Worm (Caenorhabditis elegans) whole organism, L2 larva: ENCODE results near the gene dnj-3.

Source experiments
- C34F6.9 ChIP-seq: fragments of 150-350 bp; optimal IDR thresholded peaks from 2 replicates; lab custom pipeline; 2014; ENCODE audit warnings: missing biosample characterization, missing genetic modification characterization
- F13H6.1 ChIP-seq: sonication (generic microtip); optimal IDR thresholded peaks from 2 replicates; lab custom pipeline; 2016; ENCODE audit warnings: missing genetic modification characterization, missing compliant biosample characterization
- R02D3.7 ChIP-seq: fragments of 150-350 bp; optimal IDR thresholded peaks from 2 replicates; lab custom pipeline; 2014; ENCODE audit warnings: missing biosample characterization, missing genetic modification characterization
- Y55F3AM.14 ChIP-seq: fragments of 200-800 bp; sonication (Bioruptor generic); optimal IDR thresholded peaks from 2 replicates; lab custom pipeline; 2018; ENCODE audit warnings: mild to moderate bottlenecking, missing genetic modification characterization, missing compliant biosample characterization
- ZK546.5 ChIP-seq: sonication (generic microtip); optimal IDR thresholded peaks from 2 replicates; lab custom pipeline; 2017; ENCODE audit warnings: missing biosample characterization, missing genetic modification characterization
- alr-1 ChIP-seq: fragments of 150-350 bp; optimal IDR thresholded peaks from 2 replicates; lab custom pipeline; 2014; ENCODE audit warnings: missing biosample characterization, missing genetic modification characterization
- aly-2 ChIP-seq: fragments of 150-350 bp; optimal IDR thresholded peaks from 2 replicates; lab custom pipeline; 2014; ENCODE audit warnings: missing biosample characterization, missing genetic modification characterization
- ama-1 ChIP-seq: fragments of 150-350 bp; optimal IDR thresholded peaks from 2 replicates; lab custom pipeline; 2018; ENCODE audit warnings: inconsistent platforms
- blmp-1 ChIP-seq: sonication (generic microtip); optimal IDR thresholded peaks from 2 replicates; lab custom pipeline; 2017; ENCODE audit warnings: missing genetic modification characterization, mild to moderate bottlenecking, missing compliant biosample characterization, antibody characterized with exemption, moderate library complexity; ENCODE audit not compliant: insufficient read depth
- ceh-16 ChIP-seq: fragments of 150-350 bp; optimal IDR thresholded peaks from 2 replicates; lab custom pipeline; 2014; ENCODE audit warnings: missing biosample characterization, missing genetic modification characterization
- ceh-82 ChIP-seq: fragments of 150-350 bp; optimal IDR thresholded peaks from 2 replicates; lab custom pipeline; 2014; ENCODE audit warnings: missing biosample characterization, missing genetic modification characterization
- crh-2 ChIP-seq: sonication (generic microtip); optimal IDR thresholded peaks from 2 replicates; lab custom pipeline; 2017; ENCODE audit warnings: missing biosample characterization, missing genetic modification characterization
- egl-27 ChIP-seq: sonication (generic microtip); optimal IDR thresholded peaks from 3 replicates; lab custom pipeline; 2017; ENCODE audit warnings: missing biosample characterization, missing genetic modification reagents, missing genetic modification characterization
- elt-1 ChIP-seq: fragments of 150-350 bp; optimal IDR thresholded peaks from 2 replicates; lab custom pipeline; 2014; ENCODE audit warnings: missing biosample characterization, missing genetic modification characterization
- fos-1 ChIP-seq: fragments of 150-350 bp; optimal IDR thresholded peaks from 2 replicates; lab custom pipeline; 2014; ENCODE audit warnings: missing biosample characterization, missing genetic modification characterization
- gmeb-1 ChIP-seq: fragments of 150-350 bp; optimal IDR thresholded peaks from 2 replicates; lab custom pipeline; 2014; ENCODE audit warnings: missing biosample characterization, missing genetic modification characterization
- lin-11 ChIP-seq: fragments of 150-350 bp; sonication (generic microtip); optimal IDR thresholded peaks from 2 replicates; lab custom pipeline; 2014; ENCODE audit warnings: missing biosample characterization, missing genetic modification characterization, inconsistent platforms, mixed read lengths
- lin-13 ChIP-seq: fragments of 150-350 bp; optimal IDR thresholded peaks from 2 replicates; lab custom pipeline; 2014; ENCODE audit warnings: missing biosample characterization, missing genetic modification reagents, missing genetic modification characterization
- lin-39 ChIP-seq: fragments of 150-350 bp; optimal IDR thresholded peaks from 2 replicates; lab custom pipeline; 2014; ENCODE audit warnings: missing biosample characterization, missing genetic modification reagents, missing genetic modification characterization
- lsy-2 ChIP-seq, 2 experiments: fragments of 150-350 bp in 1 of 2; sonication (generic microtip) in 1 of 2; optimal IDR thresholded peaks; 2 replicates each; lab custom pipeline; 2014 to 2017; ENCODE audit warnings: missing biosample characterization in 2 of 2, missing genetic modification characterization in 2 of 2
- mab-5 ChIP-seq: fragments of 150-350 bp; optimal IDR thresholded peaks from 2 replicates; lab custom pipeline; 2014; ENCODE audit warnings: missing biosample characterization, missing genetic modification characterization
- mdl-1 ChIP-seq, 2 experiments: fragments of 150-350 bp in 1 of 2; sonication (generic microtip) in 1 of 2; optimal IDR thresholded peaks; 2 replicates each; lab custom pipeline; 2017; ENCODE audit warnings: missing biosample characterization in 2 of 2, missing genetic modification characterization in 2 of 2
- nhr-10 ChIP-seq: sonication (generic microtip); optimal IDR thresholded peaks from 2 replicates; lab custom pipeline; 2017; ENCODE audit warnings: missing biosample characterization, missing genetic modification characterization
- nhr-11 ChIP-seq: fragments of 150-350 bp; optimal IDR thresholded peaks from 2 replicates; lab custom pipeline; 2014; ENCODE audit warnings: missing biosample characterization, missing genetic modification characterization
- nhr-129 ChIP-seq: fragments of 150-350 bp; optimal IDR thresholded peaks from 2 replicates; lab custom pipeline; 2014; ENCODE audit warnings: missing biosample characterization, missing genetic modification characterization
- nhr-23 ChIP-seq: fragments of 150-350 bp; optimal IDR thresholded peaks from 2 replicates; lab custom pipeline; 2014; ENCODE audit warnings: missing biosample characterization, missing genetic modification reagents, missing genetic modification characterization
- nhr-237 ChIP-seq: fragments of 150-350 bp; optimal IDR thresholded peaks from 2 replicates; lab custom pipeline; 2014; ENCODE audit warnings: missing biosample characterization, missing genetic modification characterization
- nhr-25 ChIP-seq: fragments of 150-350 bp; sonication (generic microtip); optimal IDR thresholded peaks from 3 replicates; lab custom pipeline; 2014; ENCODE audit warnings: missing biosample characterization, missing genetic modification characterization
- nhr-77 ChIP-seq: fragments of 150-350 bp; optimal IDR thresholded peaks from 2 replicates; lab custom pipeline; 2014; ENCODE audit warnings: missing biosample characterization, missing genetic modification characterization
- peb-1 ChIP-seq: fragments of 150-350 bp; optimal IDR thresholded peaks from 2 replicates; lab custom pipeline; 2014; ENCODE audit warnings: missing biosample characterization, missing genetic modification characterization
- sem-4 ChIP-seq: fragments of 150-350 bp; optimal IDR thresholded peaks from 2 replicates; lab custom pipeline; 2014; ENCODE audit warnings: missing biosample characterization, missing genetic modification reagents, missing genetic modification characterization
- skn-1 ChIP-seq: sonication (generic microtip); optimal IDR thresholded peaks from 2 replicates; lab custom pipeline; 2017; ENCODE audit warnings: missing biosample characterization, missing genetic modification characterization
- sma-3 ChIP-seq: sonication (generic microtip); optimal IDR thresholded peaks from 2 replicates; lab custom pipeline; 2016; ENCODE audit warnings: missing genetic modification reagents, missing genetic modification characterization, missing compliant biosample characterization
- sma-9 ChIP-seq, 2 experiments: fragments of 150-350 bp in 1 of 2; sonication (generic microtip) in 1 of 2; optimal IDR thresholded peaks; 2 replicates each; lab custom pipeline; 2014 to 2016; ENCODE audit warnings: missing genetic modification characterization in 2 of 2, mild to moderate bottlenecking in 1 of 2, missing biosample characterization in 1 of 2, missing compliant biosample characterization in 1 of 2, missing genetic modification reagents in 1 of 2, moderate library complexity in 1 of 2
- snpc-4 ChIP-seq: fragments of 150-350 bp; optimal IDR thresholded peaks from 2 replicates; lab custom pipeline; 2014; ENCODE audit warnings: missing biosample characterization, missing genetic modification characterization
- unc-55 ChIP-seq: fragments of 150-350 bp; sonication (generic microtip); optimal IDR thresholded peaks from 3 replicates; lab custom pipeline; 2014; ENCODE audit warnings: missing biosample characterization, missing genetic modification reagents, missing genetic modification characterization
- unc-62 ChIP-seq: fragments of 150-350 bp; optimal IDR thresholded peaks from 2 replicates; lab custom pipeline; 2014; ENCODE audit warnings: missing biosample characterization, missing genetic modification reagents, missing genetic modification characterization
- zag-1 ChIP-seq: fragments of 150-350 bp; optimal IDR thresholded peaks from 2 replicates; lab custom pipeline; 2014; ENCODE audit warnings: missing biosample characterization, missing genetic modification characterization
- ztf-1 ChIP-seq: fragments of 200-800 bp; sonication (Bioruptor generic); conservative IDR thresholded peaks from 2 replicates; pipeline ENCODE4 v1.3.6; 2022; ENCODE audit warnings: missing genetic modification characterization, missing compliant biosample characterization
- ztf-4 ChIP-seq: fragments of 150-350 bp; optimal IDR thresholded peaks from 2 replicates; lab custom pipeline; 2014; ENCODE audit warnings: missing biosample characterization, missing genetic modification characterization

dnj-3 gene

ce11 chrV:15082291-15082690 lies 13.8 kb downstream of the dnj-3 start, which contains the start of the genes C01G10.10 and C01G10.9:
Gene C01G10.10 (minus strand): TSS chrV:15082441.
Gene C01G10.9 (plus strand): TSS chrV:15082530.
- TF ChIP-seq sem-4 (tag; lab: Kevin White, UChicago) (peak; percentile 41), C34F6.9 (peak; percentile 64), fos-1 (tag; lab: Kevin White, UChicago) (peak; percentile 9), gmeb-1 (peak; percentile 47), sma-3 (GFP tag; lab: Kevin White, UChicago) (peak; percentile 68), ceh-16 (tag; lab: Kevin White, UChicago) (peak; percentile 13), lin-13 (GFP tag; lab: Kevin White, UChicago) (peak; percentile 51), nhr-25 (peak; percentile 46), unc-55 (GFP tag; lab: Kevin White, UChicago) (peak; percentile 47), lsy-2 (tag; optimal IDR thresholded peaks at IDR 0.05; lab: Kevin White, UChicago) (peak; percentile 13 to 75), F13H6.1 (peak; percentile 73), nhr-11 (tag; lab: Kevin White, UChicago) (no peak), alr-1 (tag; lab: Kevin White, UChicago) (no peak), ceh-82 (tag; lab: Kevin White, UChicago) (no peak), peb-1 (tag; lab: Kevin White, UChicago) (no peak), sma-9 (GFP tag; optimal IDR thresholded peaks at IDR 0.05; lab: Kevin White, UChicago) (peak; percentile 82), sma-9 (tag; optimal IDR thresholded peaks at IDR 0.05; lab: Kevin White, UChicago) (no peak), ZK546.5 (tag; lab: Kevin White, UChicago) (no peak), nhr-23 (tag; lab: Kevin White, UChicago) (no peak), lin-39 (tag; lab: Kevin White, UChicago) (no peak), crh-2 (tag; lab: Kevin White, UChicago) (peak; percentile 45), snpc-4 (peak; percentile 50)

ce11 chrV:15083659-15084058 lies 15.2 kb downstream of the dnj-3 start:
- TF ChIP-seq mdl-1 (tag; optimal IDR thresholded peaks at IDR 0.05; lab: Kevin White, UChicago) (no peak), crh-2 (tag; lab: Kevin White, UChicago) (peak; percentile 3), ama-1 (peak; percentile 79), C34F6.9 (no peak), unc-55 (GFP tag; lab: Kevin White, UChicago) (no peak)
- TF ChIP-seq, all 48 proteins: peak for 2

DNA sequence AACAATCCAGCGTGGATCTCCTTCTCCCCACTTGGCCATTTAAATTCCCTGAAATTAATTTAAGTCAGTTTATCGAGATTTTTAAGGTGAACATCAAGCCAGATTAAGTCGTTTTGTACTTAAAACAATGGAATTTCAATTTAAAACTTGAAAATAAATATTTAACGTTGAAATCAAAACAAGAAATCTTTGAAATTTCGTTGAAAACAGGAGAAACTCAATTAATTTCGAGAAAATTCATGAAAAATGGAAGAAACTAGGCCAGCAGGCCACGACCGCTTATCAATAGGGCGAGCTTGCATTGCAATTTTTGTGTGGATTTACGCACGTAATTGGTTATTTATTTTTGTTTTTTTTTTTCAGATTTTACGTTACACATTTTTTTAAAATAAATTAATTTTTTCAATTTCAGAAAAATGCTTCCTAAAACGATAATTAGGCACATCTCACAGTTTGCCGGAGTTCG lies 16.9 kb downstream of the dnj-3 start, which contains the start of the genes ahsa-1 and C01G10.7:
ahsa-1 (minus strand) TSS at position 51 of the 466 bp plus-strand sequence.
C01G10.7 (plus strand) TSS at position 413 of the 466 bp plus-strand sequence.
- TF ChIP-seq ceh-16 (tag; lab: Kevin White, UChicago) (peak; percentile 36), R02D3.7 (tag; lab: Kevin White, UChicago) (peak; percentile 88), blmp-1 (tag; lab: Kevin White, UChicago) (peak; percentile 64), nhr-11 (tag; lab: Kevin White, UChicago) (no peak), ceh-82 (tag; lab: Kevin White, UChicago) (peak; percentile 15), C34F6.9 (peak; percentile 98), skn-1 (peak; percentile 56), nhr-25 (no peak), ztf-4 (tag; lab: Kevin White, UChicago) (peak; percentile 79), lin-11 (tag; lab: Kevin White, UChicago) (peak; percentile 47), mab-5 (tag; lab: Kevin White, UChicago) (peak; percentile 80), egl-27 (tag; lab: Kevin White, UChicago) (peak; percentile 52), unc-62 (GFP tag; lab: Kevin White, UChicago) (no peak), ZK546.5 (tag; lab: Kevin White, UChicago) (peak; percentile 42), ztf-1 (GFP tag; lab: Robert Waterston, UW) (no peak), nhr-237 (tag; lab: Kevin White, UChicago) (peak; percentile 23), sem-4 (tag; lab: Kevin White, UChicago) (peak; percentile 76), unc-55 (GFP tag; lab: Kevin White, UChicago) (peak; percentile 98), F13H6.1 (peak; percentile 86), fos-1 (tag; lab: Kevin White, UChicago) (peak; percentile 80), lin-13 (GFP tag; lab: Kevin White, UChicago) (peak; percentile 86), nhr-129 (peak; percentile 78), snpc-4 (peak; percentile 81), zag-1 (peak; percentile 30), sma-9 (GFP tag; optimal IDR thresholded peaks at IDR 0.05; lab: Kevin White, UChicago) (peak; percentile 88), sma-9 (tag; optimal IDR thresholded peaks at IDR 0.05; lab: Kevin White, UChicago) (no peak), aly-2 (no peak), Y55F3AM.14 (GFP tag; lab: Kevin White, UChicago) (no peak), lin-39 (tag; lab: Kevin White, UChicago) (no peak), gmeb-1 (peak; percentile 81), crh-2 (tag; lab: Kevin White, UChicago) (peak; percentile 94), sma-3 (GFP tag; lab: Kevin White, UChicago) (peak; percentile 95), nhr-77 (tag; lab: Kevin White, UChicago) (peak; percentile 78), lsy-2 (tag; optimal IDR thresholded peaks at IDR 0.05; lab: Kevin White, UChicago) (peak; percentile 76 to 93), elt-1 (no peak), nhr-10 (no peak), nhr-23 (tag; lab: Kevin White, UChicago) (no peak), mdl-1 (tag; optimal IDR thresholded peaks at IDR 0.05; lab: Kevin White, UChicago) (peak in 1 of 2 experiments; percentile 6)
- TF ChIP-seq, all 48 proteins: peak for 27
